Worm (Caenorhabditis elegans) whole organism, L1 larva: ENCODE measurements around the gene Y32G9A.5.

Experiments used
- ama-1 ChIP-seq: fragments of 150-350 bp; optimal IDR thresholded peaks from 2 replicates; lab custom pipeline; 2014
- blmp-1 ChIP-seq: fragments of 150-350 bp; optimal IDR thresholded peaks from 2 replicates; lab custom pipeline; 2014; ENCODE audit warnings: missing biosample characterization, missing genetic modification characterization
- ces-1 ChIP-seq: fragments of 150-350 bp; optimal IDR thresholded peaks from 2 replicates; lab custom pipeline; 2014; ENCODE audit warnings: missing biosample characterization, missing genetic modification reagents, missing genetic modification characterization
- dpl-1 ChIP-seq, 3 experiments: fragments of 150-350 bp in 2 of 3; sonication (generic microtip) in 1 of 3; optimal IDR thresholded peaks; 2 replicates each; lab custom pipeline; 2014 to 2017; ENCODE audit warnings: missing biosample characterization in 3 of 3, missing genetic modification characterization in 3 of 3, missing genetic modification reagents in 3 of 3
- efl-1 ChIP-seq, 4 experiments: fragments of 150-350 bp; optimal IDR thresholded peaks in 3 of 4; peaks in 1 of 4; 1 replicate in 1 of 4; 2 replicates in 3 of 4; lab custom pipeline; 2014; ENCODE audit warnings: missing biosample characterization in 2 of 4, missing genetic modification characterization in 2 of 4, missing genetic modification reagents in 2 of 4
- elt-2 ChIP-seq: sonication (generic microtip); optimal IDR thresholded peaks from 2 replicates; lab custom pipeline; 2016; ENCODE audit warnings: missing genetic modification characterization, mild to moderate bottlenecking, inconsistent platforms, missing compliant biosample characterization, missing genetic modification reagents
- elt-3 ChIP-seq, 6 experiments: fragments of 150-350 bp in 1 of 6; sonication (generic microtip); optimal IDR thresholded peaks; 2 replicates each; lab custom pipeline; 2017 to 2018; ENCODE audit warnings: missing biosample characterization in 6 of 6, missing genetic modification characterization in 6 of 6, inconsistent platforms in 1 of 6
- lin-13 ChIP-seq: fragments of 150-350 bp; optimal IDR thresholded peaks from 2 replicates; lab custom pipeline; 2014; ENCODE audit warnings: missing biosample characterization, missing genetic modification reagents, missing genetic modification characterization
- lin-15B ChIP-seq: fragments of 150-350 bp; sonication (generic microtip); optimal IDR thresholded peaks from 3 replicates; lab custom pipeline; 2014; ENCODE audit warnings: missing biosample characterization, missing genetic modification characterization
- lin-39 ChIP-seq: fragments of 150-350 bp; optimal IDR thresholded peaks from 2 replicates; lab custom pipeline; 2014; ENCODE audit warnings: missing biosample characterization, missing genetic modification reagents, missing genetic modification characterization
- nhr-237 ChIP-seq: fragments of 150-350 bp; optimal IDR thresholded peaks from 2 replicates; lab custom pipeline; 2014; ENCODE audit warnings: missing biosample characterization, missing genetic modification characterization
- nhr-28 ChIP-seq: fragments of 150-350 bp; optimal IDR thresholded peaks from 2 replicates; lab custom pipeline; 2014; ENCODE audit warnings: missing biosample characterization, missing genetic modification characterization
- skn-1 ChIP-seq: fragments of 150-350 bp; optimal IDR thresholded peaks from 2 replicates; lab custom pipeline; 2014; ENCODE audit warnings: missing biosample characterization, missing genetic modification characterization
- unc-62 ChIP-seq: fragments of 150-350 bp; optimal IDR thresholded peaks from 2 replicates; lab custom pipeline; 2014; ENCODE audit warnings: missing biosample characterization, missing genetic modification reagents, missing genetic modification characterization

ce11 chrV:1907350-1907749 is at the start of gene Y32G9A.5:
- TF ChIP-seq lin-39 (tag; lab: Kevin White, UChicago) (no peak), nhr-237 (tag; lab: Kevin White, UChicago) (no peak), unc-62 (no peak), lin-13 (GFP tag; lab: Kevin White, UChicago) (no peak), efl-1 (optimal IDR thresholded peaks at IDR 0.05; lab: Kevin White, UChicago) (no peak), efl-1 (GFP tag; optimal IDR thresholded peaks at IDR 0.05 in 1 of 2; lab: Kevin White, UChicago) (no peak), lin-15B (no peak), nhr-28 (no peak), skn-1 (no peak), ama-1 (lab: Kevin White, UChicago) (no peak), blmp-1 (tag; lab: Kevin White, UChicago) (no peak), dpl-1 (GFP tag; optimal IDR thresholded peaks at IDR 0.05; lab: Kevin White, UChicago) (no peak), elt-3 (tag; optimal IDR thresholded peaks at IDR 0.05; lab: Kevin White, UChicago) (no peak), elt-2 (tag; lab: Kevin White, UChicago) (no peak), ces-1 (GFP tag; lab: Kevin White, UChicago) (no peak)
